Fruit fly (Drosophila melanogaster): ENCODE measurements around the gene CG44198.
A peak's percentile ranks its signal among the peaks of the same experiment; 100 is the strongest.

The CG44198 gene

DNA sequence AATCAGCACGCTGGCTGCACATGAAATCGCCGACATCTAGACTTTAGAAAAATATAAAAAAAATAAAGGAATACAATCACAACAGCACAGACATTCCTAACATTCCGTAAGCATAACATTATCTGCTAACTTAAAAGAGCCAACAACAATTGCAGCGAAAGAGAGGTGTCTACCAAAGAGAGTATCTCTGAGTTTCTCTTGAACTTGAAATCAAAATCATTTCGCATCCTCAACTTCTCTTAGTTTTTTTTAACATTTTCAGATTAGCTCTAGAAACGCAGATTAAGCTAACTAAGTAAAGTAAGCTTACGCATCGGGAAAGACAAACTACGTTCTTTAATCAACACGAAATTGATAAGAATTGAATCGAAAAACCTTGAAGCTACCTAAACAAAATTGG, 5.4 kb downstream of the CG44198 start:
- TF ChIP-seq Mio (GFP tag; optimal IDR thresholded peaks at IDR 0.05) (no peak), dmrt93B (GFP tag; optimal IDR thresholded peaks at IDR 0.05) (no peak), pan (optimal IDR thresholded peaks at IDR 0.05) (no peak), fru (GFP tag; optimal IDR thresholded peaks at IDR 0.05) (no peak), sv (GFP tag; optimal IDR thresholded peaks at IDR 0.05) (no peak), N (GFP tag; optimal IDR thresholded peaks at IDR 0.05) (no peak), foxo (GFP tag; optimal IDR thresholded peaks at IDR 0.05) (no peak), psq (GFP tag; optimal IDR thresholded peaks at IDR 0.05) (no peak), OdsH (GFP tag; optimal IDR thresholded peaks at IDR 0.05) (no peak), dsf (GFP tag; optimal IDR thresholded peaks at IDR 0.05; ENCODE audit: borderline replicate concordance) (no peak), dl (GFP tag; optimal IDR thresholded peaks at IDR 0.05; ENCODE audit: insufficient read depth in 1 of 2, partially characterized antibody in 2 of 2) (no peak), CrebA (GFP tag; optimal IDR thresholded peaks at IDR 0.05; ENCODE audit: borderline replicate concordance) (no peak), GATAd (GFP tag; optimal IDR thresholded peaks at IDR 0.05) (no peak), Jra (GFP tag; optimal IDR thresholded peaks at IDR 0.05) (no peak)

DNA sequence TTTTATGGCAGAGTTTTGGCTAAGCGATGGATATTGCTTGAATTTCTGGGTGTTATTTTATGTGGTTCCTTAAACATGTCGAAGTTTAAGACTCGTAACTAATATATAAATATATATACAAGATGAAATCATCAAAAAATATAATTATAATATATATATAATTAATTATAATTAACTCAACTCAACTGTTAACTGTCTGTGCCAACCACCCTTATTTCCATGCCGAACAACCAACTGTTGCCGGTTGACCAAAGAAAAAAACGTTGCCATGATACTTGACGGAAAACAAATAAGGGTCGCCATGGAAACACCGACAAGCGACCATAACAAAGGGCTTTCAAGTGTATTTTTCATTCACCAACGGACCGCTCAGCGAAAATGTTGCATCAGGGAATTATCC, 12.4 kb downstream of the CG44198 start, which contains the start of gene Ttc30:
Ttc30 (plus strand) TSS at position 301 of the 400 bp plus-strand sequence.
- TF ChIP-seq CG9705 (GFP tag; optimal IDR thresholded peaks at IDR 0.05) (no peak), pan (optimal IDR thresholded peaks at IDR 0.05) (no peak), psq (GFP tag; optimal IDR thresholded peaks at IDR 0.05) (no peak), GATAd (GFP tag; optimal IDR thresholded peaks at IDR 0.05) (no peak)

DNA sequence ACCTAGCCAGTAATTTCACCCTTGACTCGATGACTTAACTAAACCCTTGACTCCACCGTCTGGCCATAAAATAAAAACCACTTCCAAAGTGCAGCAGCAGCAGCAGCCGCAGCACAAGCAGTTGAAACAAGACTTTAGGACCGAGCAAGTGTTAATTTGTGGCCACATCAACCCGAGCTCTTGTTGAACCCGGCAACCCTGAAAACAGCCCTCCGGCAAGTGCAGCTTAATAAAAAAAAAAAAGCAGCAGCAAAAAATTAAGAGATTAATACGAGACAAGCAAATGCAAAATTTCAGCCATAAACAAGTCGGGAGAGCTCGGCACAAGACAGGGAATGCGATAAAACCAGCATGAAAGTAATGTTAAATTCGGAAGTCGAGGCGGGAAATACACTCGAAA, 14.1 kb downstream of the CG44198 start:
- TF ChIP-seq Sp1 (GFP tag; optimal IDR thresholded peaks at IDR 0.05) = no peak
- TF ChIP-seq ey (GFP tag; optimal IDR thresholded peaks at IDR 0.05) = no peak
- TF ChIP-seq HLH106 (tag; optimal IDR thresholded peaks at IDR 0.05) = no peak
- TF ChIP-seq dmrt93B (GFP tag; optimal IDR thresholded peaks at IDR 0.05) = no peak
- TF ChIP-seq fru (GFP tag; optimal IDR thresholded peaks at IDR 0.05) = no peak
- TF ChIP-seq CG9705 (GFP tag; optimal IDR thresholded peaks at IDR 0.05) = no peak
- no peak for TF ChIP-seq CrebA (GFP tag; optimal IDR thresholded peaks at IDR 0.05; ENCODE audit: borderline replicate concordance)
- no peak for TF ChIP-seq woc (GFP tag; optimal IDR thresholded peaks at IDR 0.05)

DNA sequence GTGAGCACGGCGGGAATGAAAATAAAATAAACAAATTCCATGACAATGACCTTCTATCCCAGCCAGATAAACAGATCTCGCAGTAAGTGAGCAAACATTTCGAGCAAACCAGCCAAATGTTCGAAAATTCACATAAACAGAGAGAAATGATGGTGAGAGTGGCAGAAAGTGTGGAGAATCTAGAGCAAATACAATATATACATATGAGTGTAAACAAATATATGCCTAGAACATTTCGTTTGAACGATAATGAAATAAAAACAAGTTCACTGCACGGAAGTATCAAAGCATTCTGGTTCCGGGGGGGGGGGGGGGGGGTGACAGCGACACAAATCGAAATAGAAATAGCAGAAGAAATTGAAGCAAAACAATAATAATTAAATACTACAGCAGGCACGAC, 17.5 kb downstream of the CG44198 start:
- TF ChIP-seq h (GFP tag; optimal IDR thresholded peaks at IDR 0.05) (peak; percentile 2), tai (GFP tag; optimal IDR thresholded peaks at IDR 0.05) (peak; percentile 31), Rel (GFP tag; optimal IDR thresholded peaks at IDR 0.05) (no peak), Rel (tag; optimal IDR thresholded peaks at IDR 0.05) (no peak)

DNA sequence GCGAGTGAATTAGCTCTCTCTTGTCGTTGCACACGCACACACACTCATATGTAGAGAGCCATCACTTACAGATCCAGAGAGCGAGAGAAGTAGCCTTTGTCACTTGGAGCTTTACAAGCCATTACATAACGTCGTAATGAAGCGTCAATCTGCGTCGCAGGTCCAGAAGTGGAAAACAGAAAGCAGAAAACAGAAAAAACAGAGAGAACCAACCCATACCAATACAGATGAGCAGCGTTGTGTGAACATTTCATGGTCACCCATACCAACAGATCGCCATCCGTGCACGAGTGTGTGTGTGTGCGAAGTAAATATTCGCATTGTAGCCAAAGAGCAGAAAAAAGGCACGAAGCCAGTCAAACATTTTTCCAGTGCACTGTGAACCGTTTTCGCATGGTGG, 20.6 kb downstream of the CG44198 start:
- no peak for TF ChIP-seq jim (GFP tag; optimal IDR thresholded peaks at IDR 0.05)
- TF ChIP-seq CG32264 (GFP tag; optimal IDR thresholded peaks at IDR 0.05) = no peak
- no peak for TF ChIP-seq Dif (GFP tag; optimal IDR thresholded peaks at IDR 0.05; ENCODE audit: partially characterized antibody)
- no peak for TF ChIP-seq sv (GFP tag; optimal IDR thresholded peaks at IDR 0.05)
- TF ChIP-seq Hnf4 (GFP tag; optimal IDR thresholded peaks at IDR 0.05) = no peak
- no peak for TF ChIP-seq brk (GFP tag; optimal IDR thresholded peaks at IDR 0.05)
- no peak for TF ChIP-seq OdsH (GFP tag; optimal IDR thresholded peaks at IDR 0.05)
- no peak for TF ChIP-seq pan (optimal IDR thresholded peaks at IDR 0.05)

DNA sequence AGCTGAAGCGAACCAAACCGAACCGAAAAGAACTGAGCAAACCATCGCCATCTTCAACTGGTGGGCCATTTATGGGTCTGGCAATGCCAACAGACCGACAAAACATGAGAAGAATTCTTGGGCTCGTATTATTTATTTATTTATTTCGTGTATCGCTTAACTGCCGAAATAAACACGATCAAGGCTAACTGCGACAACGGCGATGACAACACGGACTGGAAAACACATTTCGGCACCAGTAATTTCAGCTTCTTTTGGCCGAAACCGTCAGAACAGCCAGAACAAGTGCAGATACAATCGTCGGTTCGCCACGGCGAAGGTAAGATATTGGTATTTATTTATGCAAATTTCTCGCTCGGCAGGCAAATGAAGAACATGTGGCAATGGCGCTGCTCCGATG, 21.7 kb downstream of the CG44198 start:
- no peak for TF ChIP-seq GATAd (GFP tag; optimal IDR thresholded peaks at IDR 0.05)
- no peak for TF ChIP-seq fru (GFP tag; optimal IDR thresholded peaks at IDR 0.05)
- TF ChIP-seq Rel (GFP tag; optimal IDR thresholded peaks at IDR 0.05) = no peak
- TF ChIP-seq Rel (tag; optimal IDR thresholded peaks at IDR 0.05) = no peak
- no peak for TF ChIP-seq Dfd (GFP tag; optimal IDR thresholded peaks at IDR 0.05)
- TF ChIP-seq br (GFP tag; optimal IDR thresholded peaks at IDR 0.05) = no peak
- no peak for TF ChIP-seq Hr78 (GFP tag; optimal IDR thresholded peaks at IDR 0.05)
- TF ChIP-seq pan (optimal IDR thresholded peaks at IDR 0.05) = no peak
- no peak for TF ChIP-seq Dif (GFP tag; optimal IDR thresholded peaks at IDR 0.05; ENCODE audit: partially characterized antibody)
- TF ChIP-seq foxo (GFP tag; optimal IDR thresholded peaks at IDR 0.05) = no peak
- no peak for TF ChIP-seq Hnf4 (GFP tag; optimal IDR thresholded peaks at IDR 0.05)
- no peak for TF ChIP-seq dsf (GFP tag; optimal IDR thresholded peaks at IDR 0.05; ENCODE audit: borderline replicate concordance)
- no peak for TF ChIP-seq Vsx2 (GFP tag; optimal IDR thresholded peaks at IDR 0.05; ENCODE audit: partially characterized antibody)
- no peak for TF ChIP-seq Jra (GFP tag; optimal IDR thresholded peaks at IDR 0.05)
- TF ChIP-seq N (GFP tag; optimal IDR thresholded peaks at IDR 0.05) = no peak
